Worm (Caenorhabditis elegans) whole organism, L2 larva: ENCODE measurements around the gene vglu-3.

Experiments
- F13H6.1 ChIP-seq: sonication (generic microtip); optimal IDR thresholded peaks from 2 replicates; lab custom pipeline; 2016; ENCODE audit warnings: missing genetic modification characterization, missing compliant biosample characterization
- elt-1 ChIP-seq: fragments of 150-350 bp; optimal IDR thresholded peaks from 2 replicates; lab custom pipeline; 2014; ENCODE audit warnings: missing biosample characterization, missing genetic modification characterization
- elt-3 ChIP-seq: sonication (generic microtip); optimal IDR thresholded peaks from 2 replicates; lab custom pipeline; 2017; ENCODE audit warnings: missing biosample characterization, missing genetic modification characterization
- fos-1 ChIP-seq: fragments of 150-350 bp; optimal IDR thresholded peaks from 2 replicates; lab custom pipeline; 2014; ENCODE audit warnings: missing biosample characterization, missing genetic modification characterization
- nhr-12 ChIP-seq: fragments of 150-350 bp; optimal IDR thresholded peaks from 2 replicates; lab custom pipeline; 2014; ENCODE audit warnings: missing biosample characterization, missing genetic modification characterization
- skn-1 ChIP-seq: sonication (generic microtip); optimal IDR thresholded peaks from 2 replicates; lab custom pipeline; 2017; ENCODE audit warnings: missing biosample characterization, missing genetic modification characterization
- snpc-4 ChIP-seq: fragments of 150-350 bp; optimal IDR thresholded peaks from 2 replicates; lab custom pipeline; 2014; ENCODE audit warnings: missing biosample characterization, missing genetic modification characterization
- ztf-1 ChIP-seq: fragments of 200-800 bp; sonication (Bioruptor generic); conservative IDR thresholded peaks from 2 replicates; pipeline ENCODE4 v1.3.6; 2022; ENCODE audit warnings: missing genetic modification characterization, missing compliant biosample characterization

ce11 chrIII:10320788-10321187 is 20.6 kb downstream of the vglu-3 start, which contains the start of gene sas-7:
- TF ChIP-seq fos-1 (tag; lab: Kevin White, UChicago) (no peak), F13H6.1 (tag; lab: Kevin White, UChicago) (no peak), ztf-1 (no peak), elt-3 (no peak), elt-1 (tag; lab: Kevin White, UChicago) (no peak), snpc-4 (tag; lab: Kevin White, UChicago) (no peak), skn-1 (no peak), nhr-12 (tag; lab: Kevin White, UChicago) (no peak)
